Worm (Caenorhabditis elegans): ENCODE measurements around the gene col-153.

DNA sequence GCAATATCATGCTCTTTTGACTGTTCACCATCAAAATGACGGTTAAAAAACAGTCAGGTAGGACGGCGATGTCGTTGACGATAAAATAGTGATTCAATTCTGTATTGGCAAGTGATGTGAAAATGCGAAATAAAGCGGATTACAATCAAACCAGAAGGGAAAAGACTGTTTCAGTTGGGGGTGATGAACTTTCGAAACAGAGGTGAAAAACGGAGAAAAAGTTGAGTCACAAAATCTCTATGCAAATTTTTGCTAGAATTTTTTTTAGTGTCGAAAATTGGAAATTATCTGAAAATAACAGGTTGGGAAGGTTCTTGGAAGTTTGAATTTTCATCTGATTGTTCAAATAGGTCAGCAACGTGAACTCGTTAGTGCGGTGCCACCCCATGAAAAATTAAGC, 27.9 kb upstream of the col-153 start, which contains the start of gene nas-31:
- TF ChIP-seq nhr-6 (tag; optimal IDR thresholded peaks at IDR 0.05) (no peak), nhr-23 (tag; optimal IDR thresholded peaks at IDR 0.05) (no peak), aly-2 (tag; optimal IDR thresholded peaks at IDR 0.05) (no peak), F13H6.1 (tag; optimal IDR thresholded peaks at IDR 0.05) (no peak), sem-4 (tag; optimal IDR thresholded peaks at IDR 0.05) (no peak), nhr-21 (tag; optimal IDR thresholded peaks at IDR 0.05) (no peak), nhr-25 (tag; optimal IDR thresholded peaks at IDR 0.05) (no peak), elt-3 (tag; optimal IDR thresholded peaks at IDR 0.05) (no peak), lin-13 (GFP tag; optimal IDR thresholded peaks at IDR 0.05) (no peak), egl-27 (tag; optimal IDR thresholded peaks at IDR 0.05) (no peak), ama-1 (optimal IDR thresholded peaks at IDR 0.05) (no peak), lsy-2 (tag; optimal IDR thresholded peaks at IDR 0.05) (no peak)

All from whole organism, L2 larva.